Fruit fly (Drosophila melanogaster): ENCODE data around the gene Srp14.

The Srp14 gene

dm6 chr3R:20597407-20598325 lies 17.8 kb downstream of the Srp14 start:
- TF ChIP-seq CrebA (GFP tag; optimal IDR thresholded peaks at IDR 0.05; ENCODE audit: borderline replicate concordance) = no peak
- no peak for TF ChIP-seq usp (GFP tag; optimal IDR thresholded peaks at IDR 0.05)
- TF ChIP-seq dl (GFP tag; optimal IDR thresholded peaks at IDR 0.05; ENCODE audit: insufficient read depth in 1 of 2, partially characterized antibody in 2 of 2) = no peak
- no peak for TF ChIP-seq woc (GFP tag; optimal IDR thresholded peaks at IDR 0.05)
- TF ChIP-seq tai (GFP tag; optimal IDR thresholded peaks at IDR 0.05) = no peak
- no peak for TF ChIP-seq N (GFP tag; optimal IDR thresholded peaks at IDR 0.05)
- no peak for TF ChIP-seq rgr (GFP tag; optimal IDR thresholded peaks at IDR 0.05)
- no peak for TF ChIP-seq dmrt93B (GFP tag; optimal IDR thresholded peaks at IDR 0.05)
- no peak for TF ChIP-seq ey (GFP tag; optimal IDR thresholded peaks at IDR 0.05)
- TF ChIP-seq lola (GFP tag; optimal IDR thresholded peaks at IDR 0.05) = no peak
- TF ChIP-seq h (GFP tag; optimal IDR thresholded peaks at IDR 0.05) = no peak
- TF ChIP-seq Hr78 (GFP tag; optimal IDR thresholded peaks at IDR 0.05) = no peak
- TF ChIP-seq HLH106 (tag; optimal IDR thresholded peaks at IDR 0.05) = no peak
- TF ChIP-seq CG9705 (GFP tag; optimal IDR thresholded peaks at IDR 0.05) = no peak
- TF ChIP-seq jim (GFP tag; optimal IDR thresholded peaks at IDR 0.05) = no peak
- no peak for TF ChIP-seq Vsx2 (GFP tag; optimal IDR thresholded peaks at IDR 0.05; ENCODE audit: partially characterized antibody)
- TF ChIP-seq OdsH (GFP tag; optimal IDR thresholded peaks at IDR 0.05) = no peak
- TF ChIP-seq foxo (GFP tag; optimal IDR thresholded peaks at IDR 0.05) = no peak
- no peak for TF ChIP-seq fru (GFP tag; optimal IDR thresholded peaks at IDR 0.05)

dm6 chr3R:20600109-20600508 lies 20.2 kb downstream of the Srp14 start:
- TF ChIP-seq Hnf4 (GFP tag; optimal IDR thresholded peaks at IDR 0.05) = no peak

dm6 chr3R:20602599-20602998 lies 22.7 kb downstream of the Srp14 start:
- TF ChIP-seq foxo (GFP tag; optimal IDR thresholded peaks at IDR 0.05) (no peak), lola (GFP tag; optimal IDR thresholded peaks at IDR 0.05) (no peak), tai (GFP tag; optimal IDR thresholded peaks at IDR 0.05) (no peak), jim (GFP tag; optimal IDR thresholded peaks at IDR 0.05) (no peak), Hr83 (GFP tag; optimal IDR thresholded peaks at IDR 0.05; ENCODE audit: poor library complexity, severe bottlenecking) (no peak), dl (GFP tag; optimal IDR thresholded peaks at IDR 0.05; ENCODE audit: insufficient read depth in 1 of 2, partially characterized antibody in 2 of 2) (no peak), OdsH (GFP tag; optimal IDR thresholded peaks at IDR 0.05) (no peak), HLH106 (tag; optimal IDR thresholded peaks at IDR 0.05) (no peak), Abd-B (GFP tag; optimal IDR thresholded peaks at IDR 0.05) (no peak), CG9705 (GFP tag; optimal IDR thresholded peaks at IDR 0.05) (no peak), Hnf4 (GFP tag; optimal IDR thresholded peaks at IDR 0.05) (no peak), Jra (GFP tag; optimal IDR thresholded peaks at IDR 0.05) (no peak)

dm6 chr3R:20604078-20604477 lies 24.2 kb downstream of the Srp14 start:
- TF ChIP-seq N (GFP tag; optimal IDR thresholded peaks at IDR 0.05) = no peak

- TF ChIP-seq lola (GFP tag; optimal IDR thresholded peaks at IDR 0.05) = no peak
- peak; percentile 92 for TF ChIP-seq Dfd (GFP tag; optimal IDR thresholded peaks at IDR 0.05)
Observed at dm6 chr3R:20605078-20605477, 25.2 kb downstream of the Srp14 start.

- TF ChIP-seq foxo (GFP tag; optimal IDR thresholded peaks at IDR 0.05) = no peak
- TF ChIP-seq Mio (GFP tag; optimal IDR thresholded peaks at IDR 0.05) = no peak
- TF ChIP-seq Vsx2 (GFP tag; optimal IDR thresholded peaks at IDR 0.05; ENCODE audit: partially characterized antibody) = no peak
- TF ChIP-seq jim (GFP tag; optimal IDR thresholded peaks at IDR 0.05) = no peak
- TF ChIP-seq ey (GFP tag; optimal IDR thresholded peaks at IDR 0.05) = no peak
- TF ChIP-seq pan (optimal IDR thresholded peaks at IDR 0.05) = no peak
- no peak for TF ChIP-seq GATAd (GFP tag; optimal IDR thresholded peaks at IDR 0.05)
- no peak for TF ChIP-seq Hr78 (GFP tag; optimal IDR thresholded peaks at IDR 0.05)
- no peak for TF ChIP-seq rgr (GFP tag; optimal IDR thresholded peaks at IDR 0.05)
- no peak for TF ChIP-seq CG32264 (GFP tag; optimal IDR thresholded peaks at IDR 0.05)
- no peak for TF ChIP-seq tai (GFP tag; optimal IDR thresholded peaks at IDR 0.05)
- TF ChIP-seq CG9705 (GFP tag; optimal IDR thresholded peaks at IDR 0.05) = no peak
Observed at dm6 chr3R:20605562-20606155, 25.7 kb downstream of the Srp14 start.

Measured in whole organism, wandering third instar larva.